Fruit fly (Drosophila melanogaster): ENCODE data around the gene msi.

msi gene

dm6 chr3R:25515450-25516288, at the start of gene msi (continued):
- TF ChIP-seq CG13775 (GFP tag; optimal IDR thresholded peaks at IDR 0.05) (peak; percentile 98), CHES-1-like (GFP tag; optimal IDR thresholded peaks at IDR 0.05) (peak; percentile 65), so (GFP tag; IDR thresholded peaks at IDR 0.05) (peak; percentile 99), Taf1 (GFP tag; IDR thresholded peaks at IDR 0.05) (peak; percentile 97), Asciz (GFP tag; optimal IDR thresholded peaks at IDR 0.05) (peak; percentile 99), CG6689 (GFP tag; IDR thresholded peaks at IDR 0.05) (peak; percentile 99), CG9797 (GFP tag; optimal IDR thresholded peaks at IDR 0.05) (peak; percentile 57), Atf-2 (GFP tag; optimal IDR thresholded peaks at IDR 0.05) (peak; percentile 68), hb (GFP tag; IDR thresholded peaks at IDR 0.05; ENCODE audit: partially characterized antibody) (no peak), ind (GFP tag; optimal IDR thresholded peaks at IDR 0.05) (peak; percentile 97), lilli (GFP tag; optimal IDR thresholded peaks at IDR 0.05) (peak; percentile 92), CG32767 (GFP tag; IDR thresholded peaks at IDR 0.05) (peak; percentile 99), cad (GFP tag; optimal IDR thresholded peaks at IDR 0.05) (no peak), esg (GFP tag; conservative IDR thresholded peaks at IDR 0.05) (peak; percentile 99), Trl (optimal IDR thresholded peaks at IDR 0.05) (peak; percentile 91 to 97), Trl (GFP tag; optimal IDR thresholded peaks at IDR 0.05) (peak; percentile 54), CG6854 (GFP tag; optimal IDR thresholded peaks at IDR 0.05) (peak; percentile 98), Mrtf (GFP tag; IDR thresholded peaks at IDR 0.05) (peak; percentile 98), ATbp (GFP tag; optimal IDR thresholded peaks at IDR 0.05) (peak; percentile 99), CG2116 (GFP tag; optimal IDR thresholded peaks at IDR 0.05) (peak; percentile 80), dmrt11E (tag; optimal IDR thresholded peaks at IDR 0.05) (peak; percentile 99), run (tag; optimal IDR thresholded peaks at IDR 0.05) (peak; percentile 99), CG32772 (GFP tag; IDR thresholded peaks at IDR 0.05) (peak; percentile 99), ab (GFP tag; optimal IDR thresholded peaks at IDR 0.05) (peak; percentile 18), Hey (tag; optimal IDR thresholded peaks at IDR 0.05) (no peak), CG10431 (GFP tag; optimal IDR thresholded peaks at IDR 0.05) (peak; percentile 91), CG8089 (GFP tag; optimal IDR thresholded peaks at IDR 0.05) (no peak), CG3281 (GFP tag; optimal IDR thresholded peaks at IDR 0.05) (peak; percentile 98), ci (GFP tag; IDR thresholded peaks at IDR 0.05) (peak; percentile 98), CG17385 (GFP tag; optimal IDR thresholded peaks at IDR 0.05) (peak; percentile 98), Camta (GFP tag; optimal IDR thresholded peaks at IDR 0.05) (peak; percentile 20), CG11093 (GFP tag; IDR thresholded peaks at IDR 0.05) (peak; percentile 99), NFAT (GFP tag; IDR thresholded peaks at IDR 0.05) (peak; percentile 96; the same call in 1 of the 2 replicates), Lim3 (GFP tag; IDR thresholded peaks at IDR 0.05) (peak; percentile 98), trh (GFP tag; optimal IDR thresholded peaks at IDR 0.05) (peak; percentile 92), chinmo (GFP tag; IDR thresholded peaks at IDR 0.05; ENCODE audit: partially characterized antibody) (peak; percentile 85; the same call in 3 of the 4 replicates), lmd (GFP tag; IDR thresholded peaks at IDR 0.05) (peak; percentile 99), MTF-1 (GFP tag; optimal IDR thresholded peaks at IDR 0.05; ENCODE audit: borderline replicate concordance) (peak; percentile 91), bowl (GFP tag; IDR thresholded peaks at IDR 0.05) (peak; percentile 96), fru (optimal IDR thresholded peaks at IDR 0.05) (no peak), CG3726 (GFP tag; IDR thresholded peaks at IDR 0.05) (peak; percentile 98), insv (GFP tag; optimal IDR thresholded peaks at IDR 0.05) (peak in 1 of 2 experiments; percentile 70), bcd (GFP tag; optimal IDR thresholded peaks at IDR 0.05) (peak; percentile 99), zen2 (GFP tag; IDR thresholded peaks at IDR 0.05; ENCODE audit: partially characterized antibody) (peak; percentile 52; the same call in 2 of the 3 replicates), CG1529 (GFP tag; optimal IDR thresholded peaks at IDR 0.05) (peak; percentile 95), salm (tag; optimal IDR thresholded peaks at IDR 0.05) (peak; percentile 99), CG7357 (GFP tag; IDR thresholded peaks at IDR 0.05) (peak; percentile 97), jing (GFP tag; optimal IDR thresholded peaks at IDR 0.05) (peak; percentile 84), CG10462 (GFP tag; optimal IDR thresholded peaks at IDR 0.05) (peak; percentile 94), gem (tag; optimal IDR thresholded peaks at IDR 0.05) (peak; percentile 100)
